Worm (Caenorhabditis elegans) whole organism, midembryonic: ENCODE data around the gene clr-1.

Experiments used
- T22C8.4 ChIP-seq: fragments of 200-800 bp; sonication (Bioruptor generic); IDR thresholded peaks from 2 replicates; pipeline ENCODE4 v1.3.6; 2022; ENCODE audit warnings: missing genetic modification characterization, missing compliant biosample characterization
- cog-1 ChIP-seq: sonication (generic microtip); optimal IDR thresholded peaks from 2 replicates; lab custom pipeline; 2016; ENCODE audit warnings: missing genetic modification characterization, missing compliant biosample characterization
- flt-1 ChIP-seq: fragments of 200-800 bp; sonication (Bioruptor generic); IDR thresholded peaks from 2 replicates; pipeline ENCODE4 v1.3.6; 2022; ENCODE audit warnings: missing genetic modification characterization, missing compliant biosample characterization
- klf-2 ChIP-seq: fragments of 200-800 bp; sonication (Bioruptor generic); conservative IDR thresholded peaks from 2 replicates; pipeline ENCODE4 v1.3.6; 2022; ENCODE audit warnings: missing genetic modification reagents, missing genetic modification characterization, missing compliant biosample characterization
- med-1 ChIP-seq: sonication (generic microtip); optimal IDR thresholded peaks from 2 replicates; lab custom pipeline; 2017; ENCODE audit warnings: missing genetic modification characterization, mild to moderate bottlenecking, missing compliant biosample characterization, antibody characterized with exemption, missing genetic modification reagents; ENCODE audit not compliant: insufficient read depth
- ref-1 ChIP-seq: fragments of 200-800 bp; sonication (Bioruptor generic); conservative IDR thresholded peaks from 2 replicates; pipeline ENCODE4 v1.3.6; 2022; ENCODE audit warnings: missing genetic modification reagents, missing genetic modification characterization, missing compliant biosample characterization
- tab-1 ChIP-seq: fragments of 200-800 bp; sonication (Bioruptor generic); IDR thresholded peaks from 2 replicates; pipeline ENCODE4 v1.3.6; 2022; ENCODE audit warnings: missing genetic modification characterization, missing compliant biosample characterization
- ztf-23 ChIP-seq: fragments of 200-800 bp; sonication (Bioruptor generic); IDR thresholded peaks from 2 replicates; pipeline ENCODE4 v1.3.6; 2022; ENCODE audit warnings: missing genetic modification reagents, missing genetic modification characterization, missing compliant biosample characterization
- ztf-29 ChIP-seq: fragments of 200-800 bp; sonication (Bioruptor generic); IDR thresholded peaks from 2 replicates; pipeline ENCODE4 v1.3.6; 2022; ENCODE audit warnings: missing genetic modification reagents, missing genetic modification characterization, missing compliant biosample characterization

Gene clr-1

DNA sequence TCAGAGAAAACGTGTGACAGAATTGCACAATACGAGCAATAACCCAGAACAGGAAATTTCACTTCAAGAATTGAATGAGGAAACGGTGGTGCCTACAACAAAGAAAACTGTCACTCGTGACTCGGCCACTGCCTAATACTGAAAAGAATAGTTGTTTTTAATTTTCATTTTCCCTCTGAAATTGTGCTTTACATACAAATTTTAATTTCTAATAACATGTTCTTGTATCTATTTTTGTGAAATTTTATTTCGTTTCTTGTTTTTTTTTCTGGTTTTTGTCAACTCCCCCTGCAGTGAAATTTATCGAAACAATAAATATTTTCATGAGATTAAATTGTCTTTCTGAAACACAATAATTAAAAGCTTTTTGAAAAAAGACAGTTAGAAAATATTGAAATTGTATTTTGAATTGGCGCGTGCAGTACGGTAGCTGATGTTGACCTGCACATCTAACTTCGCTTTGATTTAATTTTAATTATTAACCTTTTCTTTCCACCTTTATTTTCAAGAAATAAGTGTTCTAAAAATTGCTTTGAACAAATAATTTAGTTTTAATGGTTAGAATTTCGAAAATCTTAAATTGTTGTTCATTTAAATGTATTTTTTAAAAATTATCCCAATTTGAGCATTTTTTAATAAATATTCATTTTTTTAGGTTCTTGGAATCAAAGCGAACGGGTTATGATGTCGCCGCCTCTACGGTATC lies 10.4 kb upstream of the clr-1 start, which contains the start of gene daz-1:
daz-1 (plus strand) TSS at position 656 of the 706 bp plus-strand sequence.
- TF ChIP-seq cog-1 (tag; lab: Kevin White, UChicago) (no peak), klf-2 (GFP tag; lab: Robert Waterston, UW) (no peak), tab-1 (GFP tag; lab: Robert Waterston, UW) (no peak), ztf-29 (GFP tag; lab: Robert Waterston, UW) (no peak), T22C8.4 (GFP tag; lab: Robert Waterston, UW) (no peak)

DNA sequence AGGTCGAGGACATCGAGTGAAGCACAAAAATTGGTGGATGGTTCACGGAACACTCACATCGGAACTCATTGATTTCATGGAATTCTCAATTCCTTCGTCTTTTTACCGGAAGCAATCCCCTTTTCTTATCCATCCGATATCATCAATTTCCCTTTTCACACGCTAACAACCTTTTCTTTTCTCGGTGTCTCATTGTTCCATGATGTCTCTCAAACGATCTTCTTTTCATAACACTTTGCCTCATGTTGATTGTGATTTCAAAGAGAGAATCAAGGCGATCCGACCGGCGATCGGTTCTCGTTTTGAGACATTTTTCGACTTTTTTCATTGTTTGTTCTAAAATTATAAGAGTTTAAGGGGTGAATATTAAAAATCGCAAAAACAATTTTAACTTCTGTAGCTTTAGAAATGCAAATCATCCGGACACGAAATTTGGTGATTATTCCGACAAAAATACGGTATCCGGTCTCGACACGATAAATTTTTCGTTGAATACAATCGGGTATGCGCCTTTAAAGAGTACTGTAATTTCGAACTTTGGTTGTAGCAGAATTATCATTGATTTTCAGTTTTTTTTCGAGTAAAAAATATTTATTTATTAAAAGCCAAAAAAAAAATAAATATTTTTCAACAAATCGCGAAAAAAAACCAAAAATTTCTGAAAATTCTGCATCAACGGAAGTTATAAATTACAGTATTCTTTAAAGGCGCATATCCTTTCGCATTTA lies 7.3 kb upstream of the clr-1 start:
- no peak for TF ChIP-seq klf-2 (GFP tag; lab: Robert Waterston, UW)

DNA sequence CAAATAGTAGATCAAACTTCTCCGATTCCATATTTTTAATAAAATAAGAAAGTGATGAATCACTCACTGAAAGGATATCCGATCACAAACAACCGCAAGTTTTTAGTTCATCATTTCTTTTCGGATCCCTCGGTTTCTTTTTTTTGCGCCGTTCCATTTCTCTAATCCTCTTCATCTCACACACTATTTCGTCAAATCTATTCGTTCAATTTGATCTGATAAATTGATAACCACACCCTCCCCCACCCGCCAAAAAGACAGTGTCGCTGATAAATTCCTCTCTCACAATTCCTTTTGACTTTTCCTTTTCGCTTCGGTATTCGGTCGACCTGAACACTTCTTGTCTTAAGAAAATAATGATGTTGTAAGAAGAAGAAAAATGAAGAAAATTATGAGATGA lies 6.6 kb upstream of the clr-1 start:
- no peak for TF ChIP-seq klf-2 (GFP tag; lab: Robert Waterston, UW)
- no peak for TF ChIP-seq ztf-29 (GFP tag; lab: Robert Waterston, UW)
- TF ChIP-seq med-1 (GFP tag; lab: Kevin White, UChicago): no peak
- TF ChIP-seq T22C8.4 (GFP tag; lab: Robert Waterston, UW): no peak
- TF ChIP-seq ref-1 (GFP tag; lab: Robert Waterston, UW): no peak
- no peak for TF ChIP-seq tab-1 (GFP tag; lab: Robert Waterston, UW)
- no peak for TF ChIP-seq cog-1 (tag; lab: Kevin White, UChicago)
- TF ChIP-seq flt-1 (GFP tag; lab: Robert Waterston, UW): no peak
- TF ChIP-seq ztf-23: no peak

- TF ChIP-seq cog-1 (tag; lab: Kevin White, UChicago): peak; percentile 16
- no peak for TF ChIP-seq ref-1 (GFP tag; lab: Robert Waterston, UW)
- TF ChIP-seq T22C8.4 (GFP tag; lab: Robert Waterston, UW): peak; percentile 72
- TF ChIP-seq klf-2 (GFP tag; lab: Robert Waterston, UW): no peak
Measured at ce11 chrII:5460911-5461310, 5.2 kb upstream of the clr-1 start.

DNA sequence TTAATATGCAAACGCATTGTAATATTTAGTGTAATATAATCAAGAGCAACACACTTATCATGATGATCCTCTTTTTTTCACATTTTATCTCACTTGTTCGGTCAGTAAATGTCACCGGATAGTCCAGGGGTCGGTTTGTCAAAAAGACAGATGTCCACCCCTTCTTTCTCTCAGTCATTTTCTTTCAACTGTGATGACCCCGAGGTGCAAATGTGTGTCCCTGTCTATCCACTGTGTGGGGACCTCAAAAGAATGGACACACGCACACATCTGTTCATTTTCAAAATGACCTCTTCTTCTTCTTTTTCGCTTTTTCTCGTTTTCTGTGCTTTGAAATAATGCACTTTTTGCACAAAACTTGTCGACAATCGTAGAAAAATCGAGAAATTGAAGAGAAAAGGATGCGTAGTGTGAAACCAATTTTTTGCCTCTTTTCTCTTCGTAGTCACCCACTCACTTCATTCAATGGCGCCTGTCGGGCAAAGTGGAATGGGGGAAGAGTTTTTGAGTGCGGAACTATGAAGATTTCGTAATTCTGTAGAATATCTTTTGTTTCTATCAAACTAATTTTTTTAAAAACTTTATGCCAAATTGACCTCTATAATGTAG lies 2.4 kb upstream of the clr-1 start:
- TF ChIP-seq klf-2 (GFP tag; lab: Robert Waterston, UW) (no peak), T22C8.4 (GFP tag; lab: Robert Waterston, UW) (no peak), ztf-23 (no peak), tab-1 (GFP tag; lab: Robert Waterston, UW) (no peak), ref-1 (GFP tag; lab: Robert Waterston, UW) (no peak), med-1 (GFP tag; lab: Kevin White, UChicago) (no peak), ztf-29 (GFP tag; lab: Robert Waterston, UW) (no peak), flt-1 (GFP tag; lab: Robert Waterston, UW) (no peak), cog-1 (tag; lab: Kevin White, UChicago) (no peak)

DNA sequence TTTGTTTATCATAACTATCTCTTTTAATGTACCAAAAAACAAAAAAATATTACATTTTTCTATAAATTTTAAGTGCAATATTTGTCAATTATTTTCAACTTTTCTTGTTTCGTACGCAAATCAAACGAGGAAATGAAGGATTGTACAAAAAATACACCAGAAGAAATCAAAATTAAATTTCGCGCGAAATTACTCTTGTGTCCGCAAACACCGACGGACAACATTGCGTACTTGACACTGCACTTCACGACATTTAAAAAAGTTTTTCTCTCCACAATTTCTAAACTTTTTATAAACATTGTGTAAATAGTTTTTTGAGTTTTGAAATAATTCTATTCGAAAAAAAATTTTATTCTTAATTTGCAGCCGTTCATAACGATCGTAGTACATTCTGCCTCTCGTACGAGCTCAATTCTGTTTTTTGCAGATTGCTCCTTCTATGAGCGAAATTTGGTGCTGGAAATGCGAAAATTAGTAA lies 7.8 kb downstream of the clr-1 start, which contains the start of gene mrps-16:
mrps-16 (plus strand) TSS at position 428 of the 478 bp plus-strand sequence.
- TF ChIP-seq T22C8.4 (GFP tag; lab: Robert Waterston, UW): no peak
- no peak for TF ChIP-seq cog-1 (tag; lab: Kevin White, UChicago)
- TF ChIP-seq flt-1 (GFP tag; lab: Robert Waterston, UW): peak; percentile 41; the same call in 1 of the 2 replicates
- TF ChIP-seq tab-1 (GFP tag; lab: Robert Waterston, UW): no peak
- TF ChIP-seq ztf-29 (GFP tag; lab: Robert Waterston, UW): no peak
- no peak for TF ChIP-seq ztf-23
- TF ChIP-seq ref-1 (GFP tag; lab: Robert Waterston, UW): no peak

DNA sequence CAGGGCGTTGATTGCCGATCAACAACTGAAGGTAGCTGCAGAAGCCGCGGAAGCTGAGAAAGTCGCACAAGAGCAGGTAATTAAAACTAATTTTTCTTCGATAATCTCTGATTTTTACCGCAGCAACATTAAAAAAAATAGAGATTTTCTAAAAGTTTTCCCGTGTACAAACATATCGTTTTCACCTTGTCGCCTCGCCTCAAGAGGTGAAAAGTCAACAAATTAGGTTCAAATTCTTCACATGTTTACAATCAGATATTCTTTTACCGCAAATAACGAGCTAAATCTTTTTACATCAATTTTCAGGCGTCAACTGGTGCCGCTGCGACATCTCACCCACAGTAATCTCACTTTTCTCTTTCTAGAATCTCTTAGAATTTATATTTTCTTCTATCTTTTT lies 8.8 kb downstream of the clr-1 start, which contains the start of gene ilcr-2:
ilcr-2 (plus strand) TSS at position 301 of the 400 bp plus-strand sequence.
- TF ChIP-seq flt-1 (GFP tag; lab: Robert Waterston, UW) (no peak), klf-2 (GFP tag; lab: Robert Waterston, UW) (no peak), T22C8.4 (GFP tag; lab: Robert Waterston, UW) (no peak), med-1 (GFP tag; lab: Kevin White, UChicago) (no peak), ztf-23 (no peak), ztf-29 (GFP tag; lab: Robert Waterston, UW) (no peak), cog-1 (tag; lab: Kevin White, UChicago) (no peak), ref-1 (GFP tag; lab: Robert Waterston, UW) (no peak), tab-1 (GFP tag; lab: Robert Waterston, UW) (no peak)

ce11 chrII:5478318-5478717 lies 12.2 kb downstream of the clr-1 start, which contains the start of gene F56D1.1:
Gene F56D1.1 (plus strand): TSS chrII:5478618.
- TF ChIP-seq ztf-23 (no peak), ztf-29 (GFP tag; lab: Robert Waterston, UW) (no peak), tab-1 (GFP tag; lab: Robert Waterston, UW) (no peak), T22C8.4 (GFP tag; lab: Robert Waterston, UW) (no peak), cog-1 (tag; lab: Kevin White, UChicago) (no peak), flt-1 (GFP tag; lab: Robert Waterston, UW) (no peak), ref-1 (GFP tag; lab: Robert Waterston, UW) (no peak), klf-2 (GFP tag; lab: Robert Waterston, UW) (no peak), med-1 (GFP tag; lab: Kevin White, UChicago) (no peak)

- TF ChIP-seq klf-2 (GFP tag; lab: Robert Waterston, UW) (no peak), tab-1 (GFP tag; lab: Robert Waterston, UW) (no peak), med-1 (GFP tag; lab: Kevin White, UChicago) (no peak), ztf-23 (no peak), ref-1 (GFP tag; lab: Robert Waterston, UW) (no peak), flt-1 (GFP tag; lab: Robert Waterston, UW) (no peak), ztf-29 (GFP tag; lab: Robert Waterston, UW) (no peak), cog-1 (tag; lab: Kevin White, UChicago) (no peak), T22C8.4 (GFP tag; lab: Robert Waterston, UW) (no peak)
Measured at ce11 chrII:5481982-5482381, 15.8 kb downstream of the clr-1 start, which contains the start of gene cal-8. Gene cal-8 (minus strand): TSS chrII:5482041.
